Fruit fly (Drosophila melanogaster) whole organism, embryonic: Measurements from ENCODE around the gene CG33523.

Experiments
- Adf1 ChIP-seq: fragments of 200-800 bp; sonication (Bioruptor generic); IDR thresholded peaks from 2 replicates; pipeline ENCODE4 v1.3.6; 2022; ENCODE audit warnings: missing biosample characterization, missing genetic modification characterization
- CG10543 ChIP-seq: fragments of 200-800 bp; sonication (Bioruptor generic); optimal IDR thresholded peaks from 3 replicates; lab custom pipeline; 2017; ENCODE audit warnings: missing biosample characterization, mild to moderate bottlenecking, missing genetic modification characterization, moderate library complexity
- CG10565 ChIP-seq: fragments of 200-800 bp; sonication (Bioruptor generic); optimal IDR thresholded peaks from 3 replicates; lab custom pipeline; 2016; ENCODE audit warnings: missing biosample characterization, mild to moderate bottlenecking, missing genetic modification characterization
- CG11695 ChIP-seq: fragments of 200-800 bp; sonication (Bioruptor generic); IDR thresholded peaks from 3 replicates; pipeline ENCODE4 v1.3.6; 2022; ENCODE audit warnings: missing biosample characterization, missing genetic modification characterization
- CG15601 ChIP-seq: fragments of 200-800 bp; sonication (Bioruptor generic); optimal IDR thresholded peaks from 3 replicates; lab custom pipeline; 2019; ENCODE audit warnings: missing biosample characterization, mild to moderate bottlenecking, missing genetic modification characterization, moderate library complexity
- CG18262 ChIP-seq: fragments of 200-800 bp; optimal IDR thresholded peaks from 3 replicates; lab custom pipeline; 2019; ENCODE audit warnings: missing biosample characterization, mild to moderate bottlenecking, missing genetic modification characterization, moderate library complexity
- CG18764 ChIP-seq: fragments of 200-800 bp; sonication (Bioruptor generic); optimal IDR thresholded peaks from 3 replicates; lab custom pipeline; 2016; ENCODE audit warnings: missing biosample characterization, missing genetic modification characterization
- CG2199 ChIP-seq: fragments of 200-800 bp; sonication (Bioruptor generic); IDR thresholded peaks from 3 replicates; pipeline ENCODE4 v1.3.6; 2022; ENCODE audit warnings: missing biosample characterization, missing genetic modification characterization
- CG2678 ChIP-seq: fragments of 200-800 bp; sonication (Bioruptor generic); optimal IDR thresholded peaks from 3 replicates; lab custom pipeline; 2019; ENCODE audit warnings: missing biosample characterization, mild to moderate bottlenecking, missing genetic modification characterization, moderate library complexity
- CG34376 ChIP-seq: fragments of 200-800 bp; sonication (Bioruptor generic); optimal IDR thresholded peaks from 2 replicates; lab custom pipeline; 2018; ENCODE audit warnings: missing biosample characterization, mild to moderate bottlenecking, missing genetic modification characterization
- CG3726 ChIP-seq: fragments of 200-800 bp; sonication (Bioruptor generic); IDR thresholded peaks from 3 replicates; pipeline ENCODE4, ENCODE4 v1.3.6; 2022; ENCODE audit warnings: missing biosample characterization, missing genetic modification characterization
- CG4282 ChIP-seq: fragments of 200-800 bp; sonication (Bioruptor generic); optimal IDR thresholded peaks from 2 replicates; lab custom pipeline; 2016; ENCODE audit warnings: missing biosample characterization, missing genetic modification characterization
- CG5953 ChIP-seq: fragments of 200-800 bp; sonication (Bioruptor generic); IDR thresholded peaks from 2 replicates; pipeline ENCODE4 v1.3.6; 2022; ENCODE audit warnings: missing biosample characterization, missing genetic modification characterization
- CG6272 ChIP-seq: fragments of 200-800 bp; sonication (Bioruptor generic); IDR thresholded peaks from 2 replicates; pipeline ENCODE4 v1.3.6; 2022; ENCODE audit warnings: missing biosample characterization, missing genetic modification characterization
- CG7963 ChIP-seq: fragments of 200-800 bp; sonication (Bioruptor generic); IDR thresholded peaks from 3 replicates; pipeline ENCODE4 v1.3.6; 2022; ENCODE audit warnings: missing biosample characterization, missing genetic modification characterization; ENCODE audit not compliant: partially characterized antibody
- CG9437 ChIP-seq: fragments of 200-800 bp; sonication (Bioruptor generic); optimal IDR thresholded peaks from 2 replicates; lab custom pipeline; 2018; ENCODE audit warnings: missing biosample characterization, mild to moderate bottlenecking, missing genetic modification characterization
- CoRest ChIP-seq: fragments of 200-800 bp; sonication (Bioruptor generic); optimal IDR thresholded peaks from 3 replicates; lab custom pipeline; 2018; ENCODE audit warnings: missing biosample characterization, mild to moderate bottlenecking, missing genetic modification characterization, moderate library complexity
- Deaf1 ChIP-seq: fragments of 200-800 bp; optimal IDR thresholded peaks from 3 replicates; lab custom pipeline; 2019; ENCODE audit warnings: missing biosample characterization, mild to moderate bottlenecking, missing genetic modification characterization, moderate library complexity
- Dp ChIP-seq: fragments of 200-800 bp; sonication (Bioruptor generic); optimal IDR thresholded peaks from 2 replicates; lab custom pipeline; 2018; ENCODE audit warnings: missing biosample characterization, mild to moderate bottlenecking, missing genetic modification characterization, moderate library complexity
- Fer2 ChIP-seq: fragments of 200-800 bp; sonication (Bioruptor generic); optimal IDR thresholded peaks from 2 replicates; lab custom pipeline; 2018; ENCODE audit warnings: missing biosample characterization, mild to moderate bottlenecking, missing genetic modification characterization, moderate library complexity
- Hey ChIP-seq: fragments of 200-800 bp; sonication (Bioruptor generic); optimal IDR thresholded peaks from 3 replicates; lab custom pipeline; 2018; ENCODE audit warnings: missing biosample characterization, mild to moderate bottlenecking, missing genetic modification characterization
- HmgZ ChIP-seq: fragments of 200-800 bp; sonication (Bioruptor generic); optimal IDR thresholded peaks from 2 replicates; lab custom pipeline; 2018; ENCODE audit warnings: missing biosample characterization, mild to moderate bottlenecking, missing genetic modification characterization
- Hr51 ChIP-seq, 2 experiments: fragments of 200-800 bp; sonication (Bioruptor generic); optimal IDR thresholded peaks; 2 replicates in 1 of 2; 3 replicates in 1 of 2; lab custom pipeline; 2016 to 2018; ENCODE audit warnings: missing biosample characterization in 2 of 2, missing genetic modification characterization in 2 of 2, mild to moderate bottlenecking in 1 of 2, moderate library complexity in 1 of 2
- Optix ChIP-seq: fragments of 200-800 bp; sonication (Bioruptor generic); IDR thresholded peaks from 3 replicates; pipeline ENCODE4 v1.3.6; 2022; ENCODE audit warnings: missing biosample characterization, missing genetic modification characterization
- Six4 ChIP-seq: fragments of 200-800 bp; sonication (Bioruptor generic); optimal IDR thresholded peaks from 2 replicates; lab custom pipeline; 2016; ENCODE audit warnings: missing biosample characterization, missing genetic modification characterization
- Sox100B ChIP-seq: fragments of 200-800 bp; sonication (Bioruptor generic); optimal IDR thresholded peaks from 3 replicates; lab custom pipeline; 2018; ENCODE audit warnings: missing biosample characterization, mild to moderate bottlenecking, missing genetic modification characterization
- Vsx1 ChIP-seq: fragments of 200-800 bp; sonication (Bioruptor generic); optimal IDR thresholded peaks from 2 replicates; lab custom pipeline; 2017; ENCODE audit warnings: missing biosample characterization, mild to moderate bottlenecking, missing genetic modification characterization, missing genetic modification reagents
- br ChIP-seq: fragments of >200 bp; optimal IDR thresholded peaks from 2 replicates; lab custom pipeline; 2017
- dimm ChIP-seq: fragments of 200-800 bp; sonication (Bioruptor generic); IDR thresholded peaks from 2 replicates; pipeline ENCODE4 v1.3.6; 2022; ENCODE audit warnings: missing biosample characterization, missing genetic modification characterization
- en ChIP-seq: fragments of 200-800 bp; sonication (Bioruptor generic); optimal IDR thresholded peaks from 2 replicates; lab custom pipeline; 2016; ENCODE audit warnings: missing biosample characterization, missing genetic modification characterization
- gem ChIP-seq: fragments of 200-800 bp; sonication (Bioruptor generic); optimal IDR thresholded peaks from 2 replicates; lab custom pipeline; 2019; ENCODE audit warnings: missing biosample characterization, mild to moderate bottlenecking, missing genetic modification characterization, moderate library complexity
- insv ChIP-seq, 2 experiments: fragments of 200-800 bp; sonication (Bioruptor generic); optimal IDR thresholded peaks; 3 replicates each; lab custom pipeline; 2016 to 2018; ENCODE audit warnings: missing biosample characterization in 2 of 2, missing genetic modification characterization in 2 of 2
- jigr1 ChIP-seq: fragments of 200-800 bp; sonication (Bioruptor generic); IDR thresholded peaks from 3 replicates; pipeline ENCODE4 v1.3.6; 2022; ENCODE audit warnings: missing biosample characterization, missing genetic modification characterization
- jumu ChIP-seq: fragments of 200-800 bp; sonication (Bioruptor generic); optimal IDR thresholded peaks from 3 replicates; lab custom pipeline; 2016; ENCODE audit warnings: missing biosample characterization, missing genetic modification characterization
- lab ChIP-seq: fragments of 200-800 bp; sonication (Bioruptor generic); optimal IDR thresholded peaks from 3 replicates; lab custom pipeline; 2017; ENCODE audit warnings: missing biosample characterization, missing genetic modification characterization, mild to moderate bottlenecking, moderate library complexity, missing genetic modification reagents
- lbe ChIP-seq: fragments of 200-800 bp; sonication (Bioruptor generic); optimal IDR thresholded peaks from 2 replicates; lab custom pipeline; 2016; ENCODE audit warnings: missing biosample characterization, mild to moderate bottlenecking, missing genetic modification characterization
- lilli ChIP-seq: fragments of 200-800 bp; sonication (Bioruptor generic); optimal IDR thresholded peaks from 3 replicates; lab custom pipeline; 2016; ENCODE audit warnings: missing biosample characterization, missing genetic modification characterization
- nerfin-1 ChIP-seq: fragments of 200-800 bp; sonication (Bioruptor generic); optimal IDR thresholded peaks from 3 replicates; lab custom pipeline; 2019; ENCODE audit warnings: missing biosample characterization, mild to moderate bottlenecking, missing genetic modification characterization, moderate library complexity
- oc ChIP-seq: fragments of 200-800 bp; sonication (Bioruptor generic); optimal IDR thresholded peaks from 2 replicates; lab custom pipeline; 2018; ENCODE audit warnings: missing biosample characterization, mild to moderate bottlenecking, missing genetic modification characterization, moderate library complexity
- onecut ChIP-seq: fragments of 200-800 bp; sonication (Bioruptor generic); IDR thresholded peaks from 2 replicates; pipeline ENCODE4 v1.3.6; 2022; ENCODE audit warnings: missing biosample characterization, missing genetic modification characterization
- phol ChIP-seq: fragments of 200-800 bp; sonication (Bioruptor generic); optimal IDR thresholded peaks from 3 replicates; lab custom pipeline; 2018; ENCODE audit warnings: missing biosample characterization, mild to moderate bottlenecking, missing genetic modification characterization, moderate library complexity
- pros ChIP-seq: fragments of 200-800 bp; sonication (Bioruptor generic); optimal IDR thresholded peaks from 3 replicates; lab custom pipeline; 2019; ENCODE audit warnings: missing biosample characterization, mild to moderate bottlenecking, missing genetic modification characterization, moderate library complexity
- repo ChIP-seq: fragments of 200-800 bp; sonication (Bioruptor generic); optimal IDR thresholded peaks from 2 replicates; lab custom pipeline; 2016; ENCODE audit warnings: missing biosample characterization, missing genetic modification characterization
- run ChIP-seq: fragments of 200-800 bp; sonication (Bioruptor generic); optimal IDR thresholded peaks from 3 replicates; lab custom pipeline; 2018; ENCODE audit warnings: missing biosample characterization, mild to moderate bottlenecking, missing genetic modification characterization
- sd ChIP-seq: fragments of 200-800 bp; sonication (Bioruptor generic); optimal IDR thresholded peaks from 3 replicates; lab custom pipeline; 2018; ENCODE audit warnings: missing biosample characterization, mild to moderate bottlenecking, missing genetic modification characterization, moderate library complexity
- sens-2 ChIP-seq: fragments of 200-800 bp; sonication (Bioruptor generic); IDR thresholded peaks from 2 replicates; pipeline ENCODE4 v1.3.6; 2022; ENCODE audit warnings: missing biosample characterization, missing genetic modification characterization
- slou ChIP-seq: fragments of 200-800 bp; sonication (Bioruptor generic); optimal IDR thresholded peaks from 3 replicates; lab custom pipeline; 2016; ENCODE audit warnings: missing biosample characterization, missing genetic modification characterization
- sob ChIP-seq: fragments of 200-800 bp; sonication (Bioruptor generic); IDR thresholded peaks from 2 replicates; pipeline ENCODE4 v1.3.6; 2022; ENCODE audit warnings: missing biosample characterization, missing genetic modification characterization
- stwl ChIP-seq: fragments of 200-800 bp; sonication (Bioruptor generic); optimal IDR thresholded peaks from 3 replicates; lab custom pipeline; 2018; ENCODE audit warnings: missing biosample characterization, mild to moderate bottlenecking, missing genetic modification characterization, moderate library complexity
- tup ChIP-seq: fragments of 200-800 bp; sonication (Bioruptor generic); optimal IDR thresholded peaks from 2 replicates; lab custom pipeline; 2016; ENCODE audit warnings: missing biosample characterization, mild to moderate bottlenecking, missing genetic modification characterization, moderate library complexity

The CG33523 gene

DNA sequence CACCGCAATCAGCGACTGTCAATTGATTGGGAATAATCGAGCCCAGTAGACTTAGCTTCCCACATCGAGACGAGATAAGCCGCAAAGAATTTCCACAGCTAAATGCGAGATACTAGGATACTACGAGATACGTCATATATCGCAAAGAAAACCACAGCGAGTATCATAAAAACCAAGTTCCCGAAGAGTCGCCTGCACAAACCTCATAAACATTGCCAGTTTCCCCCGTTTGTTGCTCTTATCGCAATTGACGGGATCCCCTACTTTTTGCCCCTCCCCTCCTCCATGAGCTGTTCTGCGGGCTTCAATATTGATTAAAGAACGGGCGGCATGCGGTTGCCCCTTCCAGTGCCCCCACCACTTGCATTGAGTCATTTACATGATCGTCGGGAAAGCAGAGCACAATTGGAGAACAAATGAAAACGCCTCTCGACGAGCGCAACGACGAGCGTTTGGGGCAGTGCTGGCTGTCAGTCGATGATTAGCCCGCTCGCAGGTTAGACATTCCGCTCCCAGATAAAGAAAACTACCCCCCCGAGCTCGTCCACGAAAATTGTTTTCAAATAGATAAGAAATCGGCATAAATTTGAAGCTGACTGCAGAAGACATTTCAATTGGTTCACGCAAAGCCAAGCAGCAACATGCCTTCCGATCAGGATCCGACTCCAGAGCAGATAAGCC, 1.5 kb upstream of the CG33523 start, which contains the start of gene CG32407 (continued):
- TF ChIP-seq HmgZ (tag; lab: Kevin White, UChicago), result peak; percentile 19
- peak; percentile 58 for TF ChIP-seq run (tag; lab: Kevin White, UChicago)
- peak; percentile 72 for TF ChIP-seq Vsx1 (GFP tag; lab: Kevin White, UChicago)
- no peak for TF ChIP-seq phol
- TF ChIP-seq CG15601 (tag; lab: Kevin White, UChicago), result peak; percentile 59
- peak; percentile 36; the same call in 1 of the 2 replicates for TF ChIP-seq Adf1 (GFP tag; lab: Robert Waterston, UW)
- peak; percentile 64 for TF ChIP-seq CG10543 (GFP tag; lab: Kevin White, UChicago)
- TF ChIP-seq CG11695 (GFP tag; lab: Robert Waterston, UW), result no peak
- no peak for TF ChIP-seq br (lab: Kevin White, UChicago)
- TF ChIP-seq jumu (GFP tag; lab: Kevin White, UChicago), result no peak
- TF ChIP-seq insv (GFP tag; optimal IDR thresholded peaks at IDR 0.05; lab: Kevin White, UChicago), result no peak
- peak; percentile 5 for TF ChIP-seq nerfin-1 (tag; lab: Kevin White, UChicago)
- TF ChIP-seq lbe, result no peak
- no peak for TF ChIP-seq Dp (GFP tag; lab: Kevin White, UChicago)
- no peak for TF ChIP-seq jigr1
- no peak for TF ChIP-seq CG6272 (GFP tag; lab: Robert Waterston, UW)
- no peak for TF ChIP-seq CG2199 (GFP tag; lab: Robert Waterston, UW)
- no peak for TF ChIP-seq tup (GFP tag; lab: Kevin White, UChicago)
- TF ChIP-seq repo (GFP tag; lab: Kevin White, UChicago), result peak; percentile 2
- no peak for TF ChIP-seq oc
- TF ChIP-seq slou, result no peak
- peak; percentile 6 for TF ChIP-seq gem
- TF ChIP-seq stwl (tag; lab: Kevin White, UChicago), result no peak
- no peak for TF ChIP-seq CG10565 (GFP tag; lab: Kevin White, UChicago)
- TF ChIP-seq lab (GFP tag; lab: Kevin White, UChicago), result peak; percentile 44
- TF ChIP-seq Hr51 (GFP tag; optimal IDR thresholded peaks at IDR 0.05; lab: Kevin White, UChicago), result peak in 1 of 2 experiments; percentile 2
- TF ChIP-seq CG5953 (GFP tag; lab: Robert Waterston, UW), result no peak
- TF ChIP-seq sob (GFP tag; lab: Robert Waterston, UW), result 0 out of 2 replicates have a peak, but pooled peaks have one; percentile 9
- no peak for TF ChIP-seq Six4 (GFP tag; lab: Kevin White, UChicago)
- no peak for TF ChIP-seq dimm
- TF ChIP-seq onecut (GFP tag; lab: Robert Waterston, UW), result peak; percentile 45; the same call in 1 of the 2 replicates
- TF ChIP-seq en, result no peak
- no peak for TF ChIP-seq Fer2 (tag; lab: Kevin White, UChicago)
- TF ChIP-seq CG3726, result no peak
- no peak for TF ChIP-seq CG4282 (GFP tag; lab: Kevin White, UChicago)
- TF ChIP-seq Sox100B (GFP tag; lab: Kevin White, UChicago), result peak; percentile 4
- peak; percentile 40 for TF ChIP-seq Deaf1
- TF ChIP-seq pros (GFP tag; lab: Kevin White, UChicago), result peak; percentile 65
- TF ChIP-seq CG34376 (GFP tag; lab: Kevin White, UChicago), result peak; percentile 30
- 0 out of 3 replicates have a peak, but pooled peaks have one; percentile 27 for TF ChIP-seq Optix
- no peak for TF ChIP-seq CoRest
- TF ChIP-seq CG18764 (GFP tag; lab: Kevin White, UChicago), result no peak
- peak; percentile 84 for TF ChIP-seq sd (tag; lab: Kevin White, UChicago)
- TF ChIP-seq lilli (GFP tag; lab: Kevin White, UChicago), result no peak
- TF ChIP-seq CG18262 (tag; lab: Kevin White, UChicago), result peak; percentile 17
- TF ChIP-seq Hey, result peak; percentile 53
- TF ChIP-seq CG7963 (GFP tag; lab: Robert Waterston, UW), result no peak
- TF ChIP-seq CG2678, result peak; percentile 39
- TF ChIP-seq CG9437 (GFP tag; lab: Kevin White, UChicago), result no peak
- TF ChIP-seq sens-2, result peak; percentile 56; the same call in 1 of the 2 replicates
